Fruit fly (Drosophila melanogaster): Measurements from ENCODE around the gene Hs2st.
A peak's percentile ranks its signal among the peaks of the same experiment; 100 is the strongest.

Hs2st gene

dm6 chr2L:19397617-19398316 is 46.8 kb downstream of the Hs2st start:
- no peak for TF ChIP-seq CG8478 (optimal IDR thresholded peaks at IDR 0.05)

dm6 chr2L:19393703-19394210 is 50.8 kb downstream of the Hs2st start, which contains the start of gene CG31798:
CG31798 (plus strand) TSS chr2L:19394160.
- TF ChIP-seq CTCF (optimal IDR thresholded peaks at IDR 0.05) (peak; percentile 54 to 75), CG8478 (optimal IDR thresholded peaks at IDR 0.05) (no peak)
